Fruit fly (Drosophila melanogaster): ENCODE measurements around the gene Hsp27.

dm6 chr3L:9340232-9340631, 43.6 kb upstream of the Hsp27 start:
- TF ChIP-seq Pif1A (GFP tag; optimal IDR thresholded peaks at IDR 0.05) (peak; percentile 10), CG8301 (tag; optimal IDR thresholded peaks at IDR 0.05) (no peak), CG34367 (tag; optimal IDR thresholded peaks at IDR 0.05) (no peak), CG13204 (GFP tag; optimal IDR thresholded peaks at IDR 0.05) (no peak), CG9948 (tag; optimal IDR thresholded peaks at IDR 0.05) (no peak), CG14655 (GFP tag; optimal IDR thresholded peaks at IDR 0.05) (no peak), EcR (GFP tag; optimal IDR thresholded peaks at IDR 0.05) (no peak), Pif1B (GFP tag; optimal IDR thresholded peaks at IDR 0.05) (peak; percentile 8), CG15710 (tag; optimal IDR thresholded peaks at IDR 0.05) (no peak), CG17806 (tag; optimal IDR thresholded peaks at IDR 0.05) (no peak), D1 (tag; optimal IDR thresholded peaks at IDR 0.05) (no peak)

Data from whole organism, pupa.